Worm (Caenorhabditis elegans) whole organism, young adult: ENCODE data around the gene brap-2.

Experiments
- Y67H2A.10 ChIP-seq: fragments of 200-800 bp; sonication (Bioruptor generic); conservative IDR thresholded peaks from 2 replicates; pipeline ENCODE4 v1.3.6; 2022; ENCODE audit warnings: missing genetic modification reagents, missing genetic modification characterization, missing compliant biosample characterization
- ceh-79 ChIP-seq: sonication (generic microtip); optimal IDR thresholded peaks from 2 replicates; lab custom pipeline; 2017; ENCODE audit warnings: mild to moderate bottlenecking, missing genetic modification characterization, missing compliant biosample characterization
- efl-1 ChIP-seq: fragments of 150-350 bp; optimal IDR thresholded peaks from 2 replicates; lab custom pipeline; 2014; ENCODE audit warnings: missing biosample characterization, missing genetic modification reagents, missing genetic modification characterization
- lin-35 ChIP-seq, 3 experiments: fragments of 150-350 bp in 2 of 3; sonication (generic microtip) in 1 of 3; optimal IDR thresholded peaks; 2 replicates each; lab custom pipeline; 2014 to 2018; ENCODE audit warnings: missing biosample characterization in 3 of 3, missing genetic modification characterization in 3 of 3, missing genetic modification reagents in 3 of 3
- unc-62 ChIP-seq: fragments of 150-350 bp; optimal IDR thresholded peaks from 2 replicates; lab custom pipeline; 2014; ENCODE audit warnings: missing biosample characterization, missing genetic modification reagents, missing genetic modification characterization
- ztf-28 ChIP-seq: fragments of 200-800 bp; sonication (Bioruptor generic); IDR thresholded peaks from 2 replicates; pipeline ENCODE4 v1.3.6; 2022; ENCODE audit warnings: missing genetic modification reagents, missing genetic modification characterization, missing compliant biosample characterization
- ztf-6 ChIP-seq: fragments of 200-800 bp; sonication (Bioruptor generic); IDR thresholded peaks from 2 replicates; pipeline ENCODE4 v1.3.6; 2022; ENCODE audit warnings: missing genetic modification reagents, missing genetic modification characterization, missing compliant biosample characterization

DNA sequence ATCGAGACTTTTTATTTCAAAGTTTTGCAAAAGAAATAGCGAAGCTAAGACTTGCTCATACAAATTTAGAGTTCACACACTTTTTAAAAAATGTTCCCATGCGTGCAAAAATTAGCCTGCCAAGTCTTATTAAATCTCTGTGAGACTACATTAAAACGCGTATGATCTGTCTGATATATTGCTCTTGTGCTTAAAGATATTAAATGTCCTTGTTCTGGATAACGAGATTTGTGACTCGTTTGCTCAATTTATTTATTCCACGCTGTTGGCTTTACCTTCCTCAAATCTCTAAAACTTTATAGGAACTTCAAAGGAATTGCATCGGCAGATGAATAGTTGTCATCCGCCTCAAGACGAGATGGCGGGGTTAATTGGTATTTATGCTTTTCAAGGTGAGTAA, 37.6 kb downstream of the brap-2 start, which contains the start of gene srg-69:
- TF ChIP-seq ztf-28 (GFP tag; lab: Robert Waterston, UW) = no peak
- TF ChIP-seq Y67H2A.10 (GFP tag; lab: Robert Waterston, UW) = no peak
- TF ChIP-seq unc-62 = no peak
- TF ChIP-seq efl-1 = no peak
- no peak for TF ChIP-seq lin-35 (GFP tag; optimal IDR thresholded peaks at IDR 0.05; lab: Kevin White, UChicago)
- no peak for TF ChIP-seq ceh-79 (tag; lab: Kevin White, UChicago)
- TF ChIP-seq ztf-6 (GFP tag; lab: Robert Waterston, UW) = no peak
